Worm (Caenorhabditis elegans): ENCODE data around the gene ugt-41.

DNA sequence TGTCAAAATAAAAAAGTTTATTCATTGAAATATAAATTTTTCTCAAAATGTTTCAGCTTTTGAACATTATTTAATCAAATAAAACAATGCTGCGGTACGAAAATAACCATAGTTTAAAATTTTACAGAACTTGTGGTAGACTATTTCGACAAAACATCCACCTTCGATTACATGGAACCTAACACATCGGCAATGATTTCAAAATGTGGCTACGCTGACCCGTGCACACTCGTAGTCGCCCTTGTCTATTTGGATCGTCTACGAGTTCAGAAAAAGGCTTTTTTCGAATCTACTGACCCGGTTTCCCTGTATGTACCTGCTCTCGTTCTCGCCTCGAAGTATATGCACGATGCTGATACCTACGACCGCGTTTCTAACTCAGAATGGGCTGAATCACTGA, 33.6 kb upstream of the ugt-41 start:
- TF ChIP-seq tra-4 (tag; optimal IDR thresholded peaks at IDR 0.05) (no peak), scrt-1 (GFP tag; IDR thresholded peaks at IDR 0.05) (no peak)
